Worm (Caenorhabditis elegans): ENCODE data around the gene pxn-1.
"Not testable (repeated sequence)": the region's sequence is repeated elsewhere in the genome, so short reads cannot be mapped to it uniquely, and the experiment has no call there.

DNA sequence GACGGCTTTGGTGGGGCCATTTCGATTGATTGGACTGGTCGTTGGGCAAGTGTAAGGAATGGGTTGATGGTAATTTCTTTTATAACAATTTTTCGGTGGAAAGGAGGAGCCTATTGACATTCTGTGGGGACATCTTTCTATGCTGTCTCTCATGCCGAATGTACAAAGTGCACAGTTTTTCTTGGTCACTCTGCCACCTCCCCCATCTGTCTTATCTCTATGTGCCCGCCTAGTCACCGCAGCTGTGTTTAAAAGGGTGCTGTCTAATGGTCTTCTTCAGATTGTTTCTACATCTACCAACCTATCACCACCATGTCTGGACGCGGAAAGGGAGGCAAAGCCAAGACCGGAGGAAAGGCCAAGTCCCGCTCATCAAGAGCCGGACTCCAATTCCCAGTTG, 38.4 kb downstream of the pxn-1 start, which contains the start of the genes his-8 and his-7:
- not testable (repeated sequence) for TF ChIP-seq nhr-77, ZK546.5 (tag; optimal IDR thresholded peaks at IDR 0.05)

Measured in whole organism, L2 larva.